Worm (Caenorhabditis elegans): Measurements from ENCODE around the gene Y37E11B.10.
A peak's percentile ranks its signal among the peaks of the same experiment; 100 is the strongest.

Gene Y37E11B.10

ce11 chrIV:3646338-3647154 is 40.3 kb upstream of the Y37E11B.10 start:
- no peak for TF ChIP-seq nhr-6 (tag; optimal IDR thresholded peaks at IDR 0.05)
- TF ChIP-seq ama-1 (optimal IDR thresholded peaks at IDR 0.05) = peak; percentile 44
- no peak for TF ChIP-seq nhr-28 (tag; optimal IDR thresholded peaks at IDR 0.05)
- TF ChIP-seq egl-43 (GFP tag; IDR thresholded peaks at IDR 0.05) = no peak
- TF ChIP-seq D1046.2 (GFP tag; IDR thresholded peaks at IDR 0.05) = 0 out of 2 replicates have a peak, but pooled peaks have one; percentile 33
- TF ChIP-seq nhr-42 (GFP tag; IDR thresholded peaks at IDR 0.05) = no peak
- no peak for TF ChIP-seq lir-3 (tag; optimal IDR thresholded peaks at IDR 0.05)
- no peak for TF ChIP-seq nhr-10 (tag; optimal IDR thresholded peaks at IDR 0.05)
- TF ChIP-seq R02D3.7 (tag; optimal IDR thresholded peaks at IDR 0.05) = no peak
- TF ChIP-seq ceh-28 (tag; optimal IDR thresholded peaks at IDR 0.05) = peak; percentile 73
- TF ChIP-seq lin-38 (GFP tag; IDR thresholded peaks at IDR 0.05) = 0 out of 2 replicates have a peak, but pooled peaks have one; percentile 6
- no peak for TF ChIP-seq mxl-2 (GFP tag; conservative IDR thresholded peaks at IDR 0.05)
- no peak for TF ChIP-seq zip-2 (tag; optimal IDR thresholded peaks at IDR 0.05)
- TF ChIP-seq Y48G9A.11 (GFP tag; IDR thresholded peaks at IDR 0.05) = no peak
- no peak for TF ChIP-seq nhr-102 (tag; optimal IDR thresholded peaks at IDR 0.05)
- TF ChIP-seq mdt-29 (GFP tag; IDR thresholded peaks at IDR 0.05) = no peak
- peak; percentile 1 for TF ChIP-seq mxl-3 (GFP tag; optimal IDR thresholded peaks at IDR 0.05)
- TF ChIP-seq aha-1 (tag) = peak; percentile 79
- no peak for TF ChIP-seq dmd-8 (GFP tag; IDR thresholded peaks at IDR 0.05)
- TF ChIP-seq ztf-11 (tag; optimal IDR thresholded peaks at IDR 0.05) = no peak
- TF ChIP-seq daf-16 (GFP tag; optimal IDR thresholded peaks at IDR 0.05) = no peak
- TF ChIP-seq daf-16 (tag; optimal IDR thresholded peaks at IDR 0.05) = no peak
- no peak for TF ChIP-seq lsy-2 (tag; optimal IDR thresholded peaks at IDR 0.05)
- TF ChIP-seq mes-2 (tag; optimal IDR thresholded peaks at IDR 0.05; ENCODE audit: poor library complexity, severe bottlenecking) = no peak
- TF ChIP-seq gei-8 (GFP tag; optimal IDR thresholded peaks at IDR 0.05) = no peak
- TF ChIP-seq unc-130 (GFP tag; optimal IDR thresholded peaks at IDR 0.05) = no peak
- peak; percentile 63 for TF ChIP-seq set-16 (GFP tag; IDR thresholded peaks at IDR 0.05)

- TF ChIP-seq hmg-1.1 (GFP tag; IDR thresholded peaks at IDR 0.05) = peak; percentile 37; the same call in 1 of the 2 replicates
- TF ChIP-seq set-16 (GFP tag; IDR thresholded peaks at IDR 0.05) = peak; percentile 89
- no peak for TF ChIP-seq ama-1 (optimal IDR thresholded peaks at IDR 0.05)
- TF ChIP-seq snpc-1.2 (GFP tag; IDR thresholded peaks at IDR 0.05) = 0 out of 2 replicates have a peak, but pooled peaks have one; percentile 44
Measured at ce11 chrIV:3645487-3645886, 39.2 kb upstream of the Y37E11B.10 start.

ce11 chrIV:3644863-3645378 is 38.7 kb upstream of the Y37E11B.10 start:
- no peak for TF ChIP-seq ceh-28 (tag; optimal IDR thresholded peaks at IDR 0.05)
- TF ChIP-seq ceh-44 (GFP tag; IDR thresholded peaks at IDR 0.05) = no peak
- no peak for TF ChIP-seq ama-1 (optimal IDR thresholded peaks at IDR 0.05)
- no peak for TF ChIP-seq sdz-12 (GFP tag; optimal IDR thresholded peaks at IDR 0.05)
- TF ChIP-seq lin-29 (GFP tag; IDR thresholded peaks at IDR 0.05) = no peak
- TF ChIP-seq attf-4 (tag; optimal IDR thresholded peaks at IDR 0.05) = no peak
- peak in 1 of 2 experiments; percentile 50 for TF ChIP-seq daf-16 (GFP tag; optimal IDR thresholded peaks at IDR 0.05)
- peak; percentile 51 for TF ChIP-seq daf-16 (tag; optimal IDR thresholded peaks at IDR 0.05)
- no peak for TF ChIP-seq daf-8 (GFP tag; IDR thresholded peaks at IDR 0.05)
- TF ChIP-seq arid-1 (GFP tag; conservative IDR thresholded peaks at IDR 0.05) = no peak; the same call in 1 of the 2 replicates
- TF ChIP-seq tag-97 (GFP tag; IDR thresholded peaks at IDR 0.05) = no peak
- TF ChIP-seq fkh-10 (GFP tag; optimal IDR thresholded peaks at IDR 0.05) = no peak
- no peak for TF ChIP-seq F49E8.2 (tag; optimal IDR thresholded peaks at IDR 0.05; ENCODE audit: borderline replicate concordance)
- no peak for TF ChIP-seq cey-2 (tag; optimal IDR thresholded peaks at IDR 0.05; ENCODE audit: borderline replicate concordance, insufficient read depth)
- TF ChIP-seq ztf-7 (tag; optimal IDR thresholded peaks at IDR 0.05) = no peak
- no peak for TF ChIP-seq nhr-28 (tag; optimal IDR thresholded peaks at IDR 0.05)
- no peak for TF ChIP-seq Y105C5A.15 (GFP tag; IDR thresholded peaks at IDR 0.05)
- TF ChIP-seq egl-27 (tag; optimal IDR thresholded peaks at IDR 0.05) = no peak
- TF ChIP-seq T20F7.1 (GFP tag; optimal IDR thresholded peaks at IDR 0.05) = peak; percentile 50
- TF ChIP-seq jun-1 (tag; optimal IDR thresholded peaks at IDR 0.05) = no peak
- TF ChIP-seq T26A8.4 (GFP tag; IDR thresholded peaks at IDR 0.05) = 0 out of 2 replicates have a peak, but pooled peaks have one; percentile 58
- TF ChIP-seq mes-2 (tag; optimal IDR thresholded peaks at IDR 0.05; ENCODE audit: poor library complexity, severe bottlenecking) = no peak
- TF ChIP-seq duxl-1 (tag; optimal IDR thresholded peaks at IDR 0.05; ENCODE audit: poor library complexity) = no peak
- no peak for TF ChIP-seq ceh-62 (tag; optimal IDR thresholded peaks at IDR 0.05)
- TF ChIP-seq zip-2 (tag; optimal IDR thresholded peaks at IDR 0.05) = no peak

Measured in whole organism, L4 larva.